Fruit fly (Drosophila melanogaster) whole organism, embryonic: Measurements from ENCODE around the gene TBC1D16.

ENCODE experiments used
- ATbp ChIP-seq: fragments of 200-800 bp; sonication (Bioruptor generic); optimal IDR thresholded peaks from 2 replicates; lab custom pipeline; 2017; ENCODE audit warnings: missing biosample characterization, mild to moderate bottlenecking, missing genetic modification characterization, missing genetic modification reagents
- Antp ChIP-seq: fragments of 200-800 bp; sonication (Bioruptor generic); optimal IDR thresholded peaks from 3 replicates; lab custom pipeline; 2016; ENCODE audit warnings: missing biosample characterization, missing genetic modification characterization
- Awh ChIP-seq: fragments of 200-800 bp; sonication (Bioruptor generic); IDR thresholded peaks from 2 replicates; pipeline ENCODE4, ENCODE4 v1.3.6; 2022; ENCODE audit warnings: missing biosample characterization, missing genetic modification characterization
- CG10209 ChIP-seq: fragments of 200-800 bp; sonication (Bioruptor generic); optimal IDR thresholded peaks from 3 replicates; lab custom pipeline; 2017; ENCODE audit warnings: missing biosample characterization, mild to moderate bottlenecking, missing genetic modification characterization, missing genetic modification reagents
- CG11504 ChIP-seq: fragments of 200-800 bp; sonication (Bioruptor generic); optimal IDR thresholded peaks from 3 replicates; lab custom pipeline; 2019; ENCODE audit warnings: missing biosample characterization, mild to moderate bottlenecking, missing genetic modification characterization, moderate library complexity
- CG14860 ChIP-seq: fragments of 200-800 bp; sonication (Bioruptor generic); IDR thresholded peaks from 3 replicates; pipeline ENCODE4 v1.3.6; 2022; ENCODE audit warnings: missing biosample characterization, missing genetic modification characterization; ENCODE audit not compliant: partially characterized antibody
- CG17186 ChIP-seq: fragments of 200-800 bp; sonication (Bioruptor generic); optimal IDR thresholded peaks from 3 replicates; lab custom pipeline; 2017; ENCODE audit warnings: missing biosample characterization, missing genetic modification reagents, missing genetic modification characterization
- CG17612 ChIP-seq: fragments of 200-800 bp; sonication (Bioruptor generic); IDR thresholded peaks from 2 replicates; pipeline ENCODE4 v1.3.6; 2022; ENCODE audit warnings: missing biosample characterization, missing genetic modification characterization
- CG17829 ChIP-seq: fragments of 200-800 bp; optimal IDR thresholded peaks from 2 replicates; lab custom pipeline; 2019; ENCODE audit warnings: missing biosample characterization, mild to moderate bottlenecking, missing genetic modification characterization, moderate library complexity
- CG17912 ChIP-seq: fragments of 200-800 bp; sonication (Bioruptor generic); optimal IDR thresholded peaks from 2 replicates; lab custom pipeline; 2018; ENCODE audit warnings: missing biosample characterization, mild to moderate bottlenecking, missing genetic modification characterization
- CG2199 ChIP-seq: fragments of 200-800 bp; sonication (Bioruptor generic); IDR thresholded peaks from 3 replicates; pipeline ENCODE4 v1.3.6; 2022; ENCODE audit warnings: missing biosample characterization, missing genetic modification characterization
- CG2202 ChIP-seq: fragments of 200-800 bp; sonication (Bioruptor generic); optimal IDR thresholded peaks from 2 replicates; lab custom pipeline; 2018; ENCODE audit warnings: missing biosample characterization, mild to moderate bottlenecking, missing genetic modification characterization
- CG30431 ChIP-seq: fragments of 200-800 bp; sonication (Bioruptor generic); optimal IDR thresholded peaks from 2 replicates; lab custom pipeline; 2017; ENCODE audit warnings: missing biosample characterization, missing genetic modification characterization
- CG31365 ChIP-seq: fragments of 200-800 bp; sonication (Bioruptor generic); optimal IDR thresholded peaks from 2 replicates; lab custom pipeline; 2018; ENCODE audit warnings: missing biosample characterization, mild to moderate bottlenecking, missing genetic modification characterization
- CG33213 ChIP-seq: fragments of 200-800 bp; sonication (Bioruptor generic); optimal IDR thresholded peaks from 3 replicates; lab custom pipeline; 2016; ENCODE audit warnings: missing biosample characterization, missing genetic modification characterization
- CG6272 ChIP-seq: fragments of 200-800 bp; sonication (Bioruptor generic); IDR thresholded peaks from 2 replicates; pipeline ENCODE4 v1.3.6; 2022; ENCODE audit warnings: missing biosample characterization, missing genetic modification characterization
- CG6854 ChIP-seq: fragments of 200-800 bp; sonication (Bioruptor generic); optimal IDR thresholded peaks from 3 replicates; lab custom pipeline; 2017; ENCODE audit warnings: missing biosample characterization, mild to moderate bottlenecking, missing genetic modification characterization
- CG7928 ChIP-seq: fragments of 200-800 bp; sonication (Bioruptor generic); optimal IDR thresholded peaks from 2 replicates; lab custom pipeline; 2017; ENCODE audit warnings: missing biosample characterization, mild to moderate bottlenecking, missing genetic modification characterization
- CG8290 ChIP-seq, 3 experiments: fragments of 200-800 bp; sonication (Bioruptor generic); optimal IDR thresholded peaks; 2 replicates each; lab custom pipeline; 2016 to 2019; ENCODE audit warnings: missing biosample characterization in 3 of 3, missing genetic modification characterization in 3 of 3, mild to moderate bottlenecking in 2 of 3, moderate library complexity in 1 of 3
- Chrac-16 ChIP-seq: fragments of 200-800 bp; sonication (Bioruptor generic); optimal IDR thresholded peaks from 3 replicates; lab custom pipeline; 2016; ENCODE audit warnings: missing biosample characterization, missing genetic modification characterization
- Dbx ChIP-seq: fragments of 200-800 bp; sonication (Bioruptor generic); IDR thresholded peaks from 3 replicates; pipeline ENCODE4 v1.3.6; 2022; ENCODE audit warnings: missing biosample characterization, missing genetic modification characterization
- Dip3 ChIP-seq: fragments of 200-800 bp; sonication (Bioruptor generic); optimal IDR thresholded peaks from 3 replicates; lab custom pipeline; 2016; ENCODE audit warnings: missing biosample characterization, missing genetic modification characterization
- HHEX ChIP-seq: fragments of 200-800 bp; sonication (Bioruptor generic); optimal IDR thresholded peaks from 3 replicates; lab custom pipeline; 2017; ENCODE audit warnings: missing biosample characterization, mild to moderate bottlenecking, missing genetic modification characterization, missing genetic modification reagents
- HLHmδ ChIP-seq: fragments of 200-800 bp; sonication (Bioruptor generic); optimal IDR thresholded peaks from 2 replicates; lab custom pipeline; 2018; ENCODE audit warnings: missing biosample characterization, mild to moderate bottlenecking, missing genetic modification characterization, moderate library complexity
- Hand ChIP-seq: fragments of 200-800 bp; sonication (Bioruptor generic); optimal IDR thresholded peaks from 2 replicates; lab custom pipeline; 2017; ENCODE audit warnings: mild to moderate bottlenecking, missing biosample characterization, missing genetic modification reagents, missing genetic modification characterization
- Hr78 ChIP-seq, 2 experiments: fragments of 200-800 bp in 1 of 2; fragments of >200 bp in 1 of 2; sonication (Bioruptor generic) in 1 of 2; optimal IDR thresholded peaks; 2 replicates each; lab custom pipeline; 2017 to 2019; ENCODE audit warnings: missing biosample characterization in 2 of 2, missing genetic modification characterization in 2 of 2, mild to moderate bottlenecking in 1 of 2, moderate library complexity in 1 of 2
- Myb ChIP-seq: fragments of 200-800 bp; sonication (Bioruptor generic); optimal IDR thresholded peaks from 2 replicates; lab custom pipeline; 2016; ENCODE audit warnings: missing biosample characterization, missing genetic modification characterization
- Ssrp ChIP-seq: fragments of 200-800 bp; sonication (Bioruptor generic); optimal IDR thresholded peaks from 2 replicates; lab custom pipeline; 2018; ENCODE audit warnings: missing biosample characterization, mild to moderate bottlenecking, missing genetic modification characterization, moderate library complexity
- Vsx1 ChIP-seq: fragments of 200-800 bp; sonication (Bioruptor generic); optimal IDR thresholded peaks from 2 replicates; lab custom pipeline; 2017; ENCODE audit warnings: missing biosample characterization, mild to moderate bottlenecking, missing genetic modification characterization, missing genetic modification reagents
- abd-A ChIP-seq: fragments of 200-800 bp; sonication (Bioruptor generic); optimal IDR thresholded peaks from 3 replicates; lab custom pipeline; 2019; ENCODE audit warnings: missing biosample characterization, mild to moderate bottlenecking, missing genetic modification characterization, moderate library complexity
- ara ChIP-seq: fragments of 200-800 bp; sonication (Bioruptor generic); IDR thresholded peaks from 2 replicates; pipeline ENCODE4 v1.3.6; 2022; ENCODE audit warnings: missing biosample characterization, missing genetic modification characterization
- bigmax ChIP-seq: fragments of 200-800 bp; sonication (Bioruptor generic); optimal IDR thresholded peaks from 2 replicates; lab custom pipeline; 2018; ENCODE audit warnings: missing biosample characterization, mild to moderate bottlenecking, missing genetic modification characterization
- bsh ChIP-seq, 2 experiments: fragments of 200-800 bp; sonication (Bioruptor generic); optimal IDR thresholded peaks; 2 replicates each; lab custom pipeline; 2017 to 2018; ENCODE audit warnings: mild to moderate bottlenecking in 2 of 2, missing biosample characterization in 2 of 2, missing genetic modification characterization in 2 of 2, moderate library complexity in 1 of 2
- crc ChIP-seq: fragments of 200-800 bp; sonication (Bioruptor generic); optimal IDR thresholded peaks from 2 replicates; lab custom pipeline; 2016; ENCODE audit warnings: missing biosample characterization, missing genetic modification characterization
- da ChIP-seq: fragments of 200-800 bp; sonication (Bioruptor generic); optimal IDR thresholded peaks from 2 replicates; lab custom pipeline; 2016; ENCODE audit warnings: missing biosample characterization, missing genetic modification characterization
- disco-r ChIP-seq: fragments of 200-800 bp; sonication (Bioruptor generic); optimal IDR thresholded peaks from 2 replicates; lab custom pipeline; 2016; ENCODE audit warnings: missing biosample characterization, missing genetic modification characterization
- dmrt99B ChIP-seq: fragments of 200-800 bp; sonication (Bioruptor generic); optimal IDR thresholded peaks from 2 replicates; lab custom pipeline; 2018; ENCODE audit warnings: missing biosample characterization, mild to moderate bottlenecking, missing genetic modification characterization, moderate library complexity
- ftz-f1 ChIP-seq: fragments of 200-800 bp; sonication (Bioruptor generic); optimal IDR thresholded peaks from 2 replicates; lab custom pipeline; 2016; ENCODE audit warnings: missing biosample characterization, missing genetic modification characterization
- hb ChIP-seq: fragments of 200-800 bp; sonication (Bioruptor generic); IDR thresholded peaks from 3 replicates; pipeline ENCODE4 v1.3.6; 2022; ENCODE audit warnings: missing biosample characterization, missing genetic modification characterization; ENCODE audit not compliant: partially characterized antibody
- hbn ChIP-seq: fragments of 200-800 bp; sonication (Bioruptor generic); IDR thresholded peaks from 2 replicates; pipeline ENCODE4 v1.3.6; 2022; ENCODE audit warnings: missing biosample characterization, missing genetic modification characterization; ENCODE audit not compliant: partially characterized antibody
- kni ChIP-seq: fragments of 200-800 bp; sonication (Bioruptor generic); optimal IDR thresholded peaks from 3 replicates; lab custom pipeline; 2017; ENCODE audit warnings: mild to moderate bottlenecking, missing biosample characterization, missing genetic modification reagents, missing genetic modification characterization
- pfk ChIP-seq: fragments of 200-800 bp; sonication (Bioruptor generic); optimal IDR thresholded peaks from 2 replicates; lab custom pipeline; 2018; ENCODE audit warnings: missing biosample characterization, mild to moderate bottlenecking, missing genetic modification characterization, moderate library complexity
- ranshi ChIP-seq: fragments of 200-800 bp; sonication (Bioruptor generic); IDR thresholded peaks from 2 replicates; pipeline ENCODE4 v1.3.6; 2022; ENCODE audit warnings: missing biosample characterization, missing genetic modification characterization
- rib ChIP-seq: fragments of 200-800 bp; sonication (Bioruptor generic); IDR thresholded peaks from 2 replicates; pipeline ENCODE4 v1.3.6; 2022; ENCODE audit warnings: missing biosample characterization, missing genetic modification characterization
- salm ChIP-seq: fragments of 200-800 bp; sonication (Bioruptor generic); optimal IDR thresholded peaks from 2 replicates; lab custom pipeline; 2018; ENCODE audit warnings: missing biosample characterization, mild to moderate bottlenecking, missing genetic modification characterization
- sr ChIP-seq: fragments of 200-800 bp; sonication (Bioruptor generic); IDR thresholded peaks from 3 replicates; pipeline ENCODE4 v1.3.6; 2022; ENCODE audit warnings: missing biosample characterization, missing genetic modification characterization
- stwl ChIP-seq: fragments of 200-800 bp; sonication (Bioruptor generic); optimal IDR thresholded peaks from 3 replicates; lab custom pipeline; 2018; ENCODE audit warnings: missing biosample characterization, mild to moderate bottlenecking, missing genetic modification characterization, moderate library complexity

TBC1D16 gene

dm6 chr2L:10413251-10414127 is 22.0 kb downstream of the TBC1D16 start, which contains the start of the genes CG5355 and Klp31E (continued):
- TF ChIP-seq ATbp, result no peak
- no peak for TF ChIP-seq bigmax (GFP tag; lab: Kevin White, UChicago)
- peak; percentile 54 for TF ChIP-seq HHEX (GFP tag; lab: Kevin White, UChicago)
- TF ChIP-seq CG10209 (GFP tag; lab: Kevin White, UChicago), result peak; percentile 71
- TF ChIP-seq Myb, result peak; percentile 11
- peak; percentile 5 for TF ChIP-seq disco-r (GFP tag; lab: Kevin White, UChicago)
- 0 out of 3 replicates have a peak, but pooled peaks have one; percentile 24 for TF ChIP-seq CG2199
- no peak for TF ChIP-seq CG7928 (GFP tag; lab: Kevin White, UChicago)
- TF ChIP-seq CG6854 (GFP tag; lab: Kevin White, UChicago), result no peak
- peak; percentile 84 for TF ChIP-seq CG17829
- TF ChIP-seq hbn (GFP tag; lab: Robert Waterston, UW), result peak; percentile 80
- TF ChIP-seq hb (GFP tag; lab: Robert Waterston, UW), result no peak
- 0 out of 2 replicates have a peak, but pooled peaks have one; percentile 44 for TF ChIP-seq ranshi (GFP tag; lab: Robert Waterston, UW)
- peak; percentile 47; the same call in 1 of the 3 replicates for TF ChIP-seq CG14860 (GFP tag; lab: Robert Waterston, UW)
- peak; percentile 40 for TF ChIP-seq Antp (GFP tag; lab: Kevin White, UChicago)
- TF ChIP-seq dmrt99B (tag; lab: Kevin White, UChicago), result no peak
- TF ChIP-seq Dip3 (GFP tag; lab: Kevin White, UChicago), result peak; percentile 46
- peak; percentile 40; the same call in 1 of the 2 replicates for TF ChIP-seq rib (GFP tag; lab: Robert Waterston, UW)
- TF ChIP-seq crc (GFP tag; lab: Kevin White, UChicago), result no peak
- TF ChIP-seq CG17912 (GFP tag; lab: Kevin White, UChicago), result no peak
- TF ChIP-seq da (GFP tag; lab: Kevin White, UChicago), result peak; percentile 41
- TF ChIP-seq Awh (GFP tag; lab: Robert Waterston, UW), result no peak
- no peak for TF ChIP-seq Hand
- peak; percentile 12 for TF ChIP-seq CG2202 (tag; lab: Kevin White, UChicago)
- TF ChIP-seq Hr78 (GFP tag; optimal IDR thresholded peaks at IDR 0.05; lab: Kevin White, UChicago), result no peak
- peak; percentile 77 for TF ChIP-seq Ssrp (tag; lab: Kevin White, UChicago)
- peak; percentile 52 for TF ChIP-seq CG33213 (GFP tag; lab: Kevin White, UChicago)
- TF ChIP-seq stwl (tag; lab: Kevin White, UChicago), result peak; percentile 3
- TF ChIP-seq HLHmδ, result no peak
- peak; percentile 72 for TF ChIP-seq ara (GFP tag; lab: Robert Waterston, UW)
- TF ChIP-seq CG8290 (GFP tag; optimal IDR thresholded peaks at IDR 0.05; lab: Kevin White, UChicago), result peak; percentile 24
- no peak for TF ChIP-seq CG8290 (tag; optimal IDR thresholded peaks at IDR 0.05; lab: Kevin White, UChicago)
- no peak for TF ChIP-seq kni (GFP tag; lab: Kevin White, UChicago)
- TF ChIP-seq salm (tag; lab: Kevin White, UChicago), result peak; percentile 37
- no peak for TF ChIP-seq sr
- TF ChIP-seq CG11504, result peak; percentile 79
- no peak; the same call in none of the 2 replicates for TF ChIP-seq CG6272 (GFP tag; lab: Robert Waterston, UW)
- TF ChIP-seq Chrac-16 (GFP tag; lab: Kevin White, UChicago), result peak; percentile 66
- TF ChIP-seq CG17186 (GFP tag; lab: Kevin White, UChicago), result no peak
- TF ChIP-seq CG31365 (tag; lab: Kevin White, UChicago), result no peak
- TF ChIP-seq Dbx (GFP tag; lab: Robert Waterston, UW), result peak; percentile 58; the same call in 1 of the 3 replicates
- TF ChIP-seq bsh (GFP tag; optimal IDR thresholded peaks at IDR 0.05; lab: Kevin White, UChicago), result peak in 1 of 2 experiments; percentile 58
- peak; percentile 26 for TF ChIP-seq CG30431 (GFP tag; lab: Kevin White, UChicago)
- TF ChIP-seq Vsx1 (GFP tag; lab: Kevin White, UChicago), result no peak
- TF ChIP-seq CG17612 (GFP tag; lab: Robert Waterston, UW), result no peak
- TF ChIP-seq ftz-f1, result no peak
- no peak for TF ChIP-seq abd-A
- peak; percentile 41 for TF ChIP-seq pfk (GFP tag; lab: Kevin White, UChicago)
